Worm (Caenorhabditis elegans): ENCODE data around the gene Y73B6BL.270.
A peak's percentile ranks its signal among the peaks of the same experiment; 100 is the strongest.

The Y73B6BL.270 gene

DNA sequence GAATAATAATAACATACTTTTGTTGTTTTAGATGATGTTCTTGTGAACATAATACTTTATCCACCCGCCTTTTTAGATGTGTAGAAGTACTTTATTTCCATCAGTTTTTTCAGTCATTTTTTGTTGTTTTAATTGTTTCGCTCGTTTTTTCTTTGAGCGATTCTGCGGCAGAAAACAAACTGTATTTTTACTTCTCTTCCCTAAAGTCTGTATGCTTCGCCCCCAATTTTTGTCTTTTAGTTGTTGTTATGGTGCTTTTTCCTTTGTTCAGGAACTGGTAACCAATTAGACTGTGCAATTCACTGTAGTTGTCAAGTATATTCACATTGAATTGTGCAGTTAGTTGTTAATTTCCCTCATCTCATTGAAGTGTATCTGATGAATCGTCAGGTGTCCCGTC, 39.4 kb upstream of the Y73B6BL.270 start:
- TF ChIP-seq ztf-11 (tag; optimal IDR thresholded peaks at IDR 0.05): no peak
- no peak for TF ChIP-seq aly-2 (tag; optimal IDR thresholded peaks at IDR 0.05)
- TF ChIP-seq egl-27 (tag; optimal IDR thresholded peaks at IDR 0.05): no peak
- TF ChIP-seq nhr-12 (tag; optimal IDR thresholded peaks at IDR 0.05): no peak
- TF ChIP-seq nhr-23 (tag; optimal IDR thresholded peaks at IDR 0.05): no peak
- no peak for TF ChIP-seq peb-1 (tag; optimal IDR thresholded peaks at IDR 0.05)
- TF ChIP-seq unc-39 (tag; optimal IDR thresholded peaks at IDR 0.05): no peak
- no peak for TF ChIP-seq nhr-6 (tag; optimal IDR thresholded peaks at IDR 0.05)
- TF ChIP-seq zag-1 (tag; optimal IDR thresholded peaks at IDR 0.05): no peak
- TF ChIP-seq fos-1 (tag; optimal IDR thresholded peaks at IDR 0.05): no peak
- no peak for TF ChIP-seq ceh-16 (tag; optimal IDR thresholded peaks at IDR 0.05)
- TF ChIP-seq elt-1 (tag; optimal IDR thresholded peaks at IDR 0.05): no peak

DNA sequence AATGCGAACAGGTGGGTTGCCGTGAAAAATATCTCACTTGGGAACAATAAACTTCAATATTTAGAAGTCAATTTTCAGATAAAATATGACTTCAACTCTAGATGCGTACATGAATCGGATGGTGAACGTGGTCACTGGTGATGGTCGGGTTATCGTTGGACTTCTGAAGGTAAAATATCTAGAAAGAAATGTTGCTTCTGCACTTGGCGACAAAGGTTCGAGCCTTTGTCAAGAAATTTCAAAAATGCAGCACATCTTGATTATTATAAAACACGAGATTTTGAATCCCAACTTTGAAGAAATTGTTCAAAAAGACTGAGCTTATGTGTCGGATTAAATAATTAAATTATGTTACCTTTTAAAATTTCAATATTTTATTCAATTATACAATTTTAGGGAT, 38.7 kb upstream of the Y73B6BL.270 start, which contains the start of gene lsm-8:
TSS of gene lsm-8 (plus strand) at position 79 of the 400 bp plus-strand sequence.
- no peak for TF ChIP-seq elt-3 (tag; optimal IDR thresholded peaks at IDR 0.05)
- TF ChIP-seq peb-1 (tag; optimal IDR thresholded peaks at IDR 0.05): no peak
- TF ChIP-seq sem-4 (tag; optimal IDR thresholded peaks at IDR 0.05): no peak
- no peak for TF ChIP-seq unc-39 (tag; optimal IDR thresholded peaks at IDR 0.05)
- TF ChIP-seq nhr-25 (tag; optimal IDR thresholded peaks at IDR 0.05): no peak
- TF ChIP-seq sma-9 (GFP tag; optimal IDR thresholded peaks at IDR 0.05): no peak
- TF ChIP-seq sma-9 (tag; optimal IDR thresholded peaks at IDR 0.05): no peak
- TF ChIP-seq ceh-16 (tag; optimal IDR thresholded peaks at IDR 0.05): no peak
- TF ChIP-seq nhr-12 (tag; optimal IDR thresholded peaks at IDR 0.05): no peak
- no peak for TF ChIP-seq nhr-77 (tag; optimal IDR thresholded peaks at IDR 0.05)

DNA sequence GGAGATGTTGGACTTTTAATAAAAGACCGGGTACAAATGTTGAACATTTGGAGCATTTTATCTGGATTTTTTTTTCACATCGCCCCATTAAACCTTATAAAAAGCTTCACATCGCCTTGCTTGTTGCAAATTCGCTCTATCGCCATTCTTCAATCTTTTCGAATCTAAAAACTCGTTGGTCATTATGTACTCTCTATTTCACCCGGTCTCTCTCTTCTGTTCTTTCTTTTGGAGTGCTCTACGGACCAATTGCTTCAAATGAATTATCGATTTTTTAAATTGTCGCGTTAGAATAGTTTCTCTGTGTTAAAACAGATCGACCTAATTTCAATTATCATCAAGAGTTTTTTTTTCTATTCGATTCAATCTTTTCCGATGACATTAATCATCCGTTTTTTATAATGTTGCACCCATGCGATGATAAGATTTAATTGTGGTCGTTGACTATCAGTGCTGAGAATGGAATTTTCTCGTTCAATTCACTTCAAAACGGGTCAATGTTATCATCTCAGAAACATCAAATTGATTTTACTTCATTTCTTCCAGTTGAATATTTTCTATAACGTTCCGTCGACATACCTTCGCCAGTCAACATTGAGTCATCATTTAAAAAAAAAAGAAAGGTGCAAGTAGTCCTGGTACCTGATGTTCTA, 37.7 kb upstream of the Y73B6BL.270 start:
- TF ChIP-seq C34F6.9 (tag; optimal IDR thresholded peaks at IDR 0.05) (peak; percentile 63), unc-55 (GFP tag; optimal IDR thresholded peaks at IDR 0.05) (peak; percentile 63), fos-1 (tag; optimal IDR thresholded peaks at IDR 0.05) (peak; percentile 75), lsy-2 (tag; optimal IDR thresholded peaks at IDR 0.05) (peak in 1 of 2 experiments; percentile 41), crh-2 (tag; optimal IDR thresholded peaks at IDR 0.05) (no peak)

DNA sequence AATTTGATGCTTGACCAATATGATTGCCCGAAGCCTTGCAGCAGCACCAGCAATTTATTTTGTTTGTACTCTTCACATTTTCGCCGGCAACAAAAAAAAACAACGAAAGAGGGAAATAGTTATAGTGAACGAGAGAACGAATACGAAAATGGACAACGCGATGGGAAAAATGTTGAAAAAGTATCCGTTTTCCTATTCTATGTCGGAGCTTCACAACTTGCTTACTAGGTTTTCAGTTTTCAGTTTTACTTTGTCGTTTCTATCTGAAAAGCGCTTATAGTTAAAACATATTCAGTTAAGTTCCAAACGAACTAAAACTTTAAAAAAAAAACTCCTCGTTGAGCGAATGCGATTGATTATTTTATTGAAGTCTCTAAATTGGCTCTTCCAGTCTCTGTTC, 36.9 kb upstream of the Y73B6BL.270 start:
- TF ChIP-seq unc-62 (GFP tag; optimal IDR thresholded peaks at IDR 0.05) (no peak), peb-1 (tag; optimal IDR thresholded peaks at IDR 0.05) (no peak), nhr-10 (tag; optimal IDR thresholded peaks at IDR 0.05) (no peak), egl-27 (tag; optimal IDR thresholded peaks at IDR 0.05) (no peak)

DNA sequence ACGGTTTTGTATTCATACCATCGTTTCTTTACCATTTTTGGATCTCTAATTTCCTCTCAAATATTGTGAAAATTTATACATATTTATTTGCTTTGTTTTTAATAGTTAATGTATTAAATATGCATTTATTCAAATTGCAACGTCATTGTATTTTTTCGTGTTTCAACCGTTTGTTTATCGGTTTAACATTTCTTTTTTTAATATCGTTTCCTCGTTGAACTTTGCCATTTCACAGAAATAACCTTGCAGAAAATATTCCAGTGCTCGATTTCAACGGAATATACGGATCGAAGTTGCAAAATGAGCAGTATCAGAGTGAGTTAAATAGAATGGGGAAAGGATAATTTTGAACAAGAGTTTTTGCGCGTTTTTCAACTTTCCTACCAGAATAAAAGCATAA, 35.8 kb upstream of the Y73B6BL.270 start, which contains the start of gene seu-1:
TSS of gene seu-1 (plus strand) at position 301 of the 400 bp plus-strand sequence.
- TF ChIP-seq nhr-6 (tag; optimal IDR thresholded peaks at IDR 0.05): no peak
- TF ChIP-seq ceh-82 (tag; optimal IDR thresholded peaks at IDR 0.05): no peak
- no peak for TF ChIP-seq aly-2 (tag; optimal IDR thresholded peaks at IDR 0.05)
- TF ChIP-seq nhr-23 (tag; optimal IDR thresholded peaks at IDR 0.05): no peak
- no peak for TF ChIP-seq ceh-16 (tag; optimal IDR thresholded peaks at IDR 0.05)
- TF ChIP-seq egl-27 (tag; optimal IDR thresholded peaks at IDR 0.05): no peak
- TF ChIP-seq sma-9 (GFP tag; optimal IDR thresholded peaks at IDR 0.05): no peak
- no peak for TF ChIP-seq sma-9 (tag; optimal IDR thresholded peaks at IDR 0.05)
- no peak for TF ChIP-seq nhr-77 (tag; optimal IDR thresholded peaks at IDR 0.05)
- no peak for TF ChIP-seq sma-3 (GFP tag; optimal IDR thresholded peaks at IDR 0.05)
- TF ChIP-seq lin-13 (GFP tag; optimal IDR thresholded peaks at IDR 0.05): no peak
- TF ChIP-seq mbf-1 (tag; optimal IDR thresholded peaks at IDR 0.05): no peak
- TF ChIP-seq snpc-4 (tag; optimal IDR thresholded peaks at IDR 0.05): no peak
- TF ChIP-seq nhr-237 (tag; optimal IDR thresholded peaks at IDR 0.05): no peak
- no peak for TF ChIP-seq nhr-21 (tag; optimal IDR thresholded peaks at IDR 0.05)

DNA sequence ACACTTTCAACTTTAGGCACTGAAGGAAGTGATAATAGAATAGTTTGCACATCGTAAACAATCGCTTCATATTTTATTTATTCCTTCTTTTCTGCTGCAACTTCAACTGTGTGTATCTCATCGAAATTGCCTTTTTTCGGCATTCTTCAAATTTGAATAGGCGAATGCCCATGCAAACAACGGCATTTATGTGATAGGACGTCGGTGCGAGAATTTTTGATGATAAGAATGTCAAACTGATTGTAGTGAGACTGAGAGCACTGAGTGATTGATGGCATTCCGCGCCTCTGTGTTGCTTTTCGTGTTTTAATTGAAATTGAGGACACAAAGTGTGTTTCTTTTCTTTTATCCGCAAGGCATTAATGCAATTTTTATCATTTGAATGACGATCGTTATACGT, 34.4 kb upstream of the Y73B6BL.270 start:
- TF ChIP-seq skn-1 (tag; optimal IDR thresholded peaks at IDR 0.05): no peak
- TF ChIP-seq R02D3.7 (tag; optimal IDR thresholded peaks at IDR 0.05): no peak
- peak; percentile 68 for TF ChIP-seq fos-1 (tag; optimal IDR thresholded peaks at IDR 0.05)

Measured in whole organism, L2 larva.